Worm (Caenorhabditis elegans) whole organism, L3 larva: ENCODE results near the gene osm-3.

Experiments used
- egl-27 ChIP-seq: sonication (generic microtip); optimal IDR thresholded peaks from 4 replicates; lab custom pipeline; 2017; ENCODE audit warnings: missing biosample characterization, missing genetic modification reagents, missing genetic modification characterization
- elt-2 ChIP-seq: sonication (generic microtip); optimal IDR thresholded peaks from 2 replicates; lab custom pipeline; 2016; ENCODE audit warnings: missing genetic modification reagents, mild to moderate bottlenecking, missing genetic modification characterization, missing compliant biosample characterization
- fos-1 ChIP-seq: fragments of 150-350 bp; optimal IDR thresholded peaks from 2 replicates; lab custom pipeline; 2014; ENCODE audit warnings: missing biosample characterization, missing genetic modification characterization
- lin-39 ChIP-seq: fragments of 150-350 bp; optimal IDR thresholded peaks from 2 replicates; lab custom pipeline; 2018; ENCODE audit warnings: missing biosample characterization, missing genetic modification reagents, missing genetic modification characterization
- mdl-1 ChIP-seq: fragments of 150-350 bp; optimal IDR thresholded peaks from 2 replicates; lab custom pipeline; 2014; ENCODE audit warnings: missing biosample characterization, missing genetic modification characterization
- nhr-237 ChIP-seq: fragments of 150-350 bp; optimal IDR thresholded peaks from 2 replicates; lab custom pipeline; 2014; ENCODE audit warnings: missing biosample characterization, missing genetic modification characterization
- nhr-77 ChIP-seq: fragments of 150-350 bp; optimal IDR thresholded peaks from 2 replicates; lab custom pipeline; 2014; ENCODE audit warnings: missing biosample characterization, missing genetic modification characterization
- pha-4 ChIP-seq: fragments of 150-350 bp; optimal IDR thresholded peaks from 2 replicates; lab custom pipeline; 2014; ENCODE audit warnings: missing biosample characterization, missing genetic modification reagents, missing genetic modification characterization
- pqm-1 ChIP-seq: fragments of 150-350 bp; optimal IDR thresholded peaks from 2 replicates; lab custom pipeline; 2017; ENCODE audit warnings: missing biosample characterization, missing genetic modification characterization, inconsistent platforms
- unc-39 ChIP-seq: sonication (generic microtip); optimal IDR thresholded peaks from 4 replicates; lab custom pipeline; 2017; ENCODE audit warnings: missing biosample characterization, missing genetic modification characterization
- unc-62 ChIP-seq: fragments of 150-350 bp; sonication (generic microtip); optimal IDR thresholded peaks from 4 replicates; lab custom pipeline; 2014; ENCODE audit warnings: missing biosample characterization, missing genetic modification reagents, missing genetic modification characterization
- zag-1 ChIP-seq: fragments of 150-350 bp; optimal IDR thresholded peaks from 2 replicates; lab custom pipeline; 2014; ENCODE audit warnings: missing biosample characterization, missing genetic modification characterization

- TF ChIP-seq zag-1 (tag; lab: Kevin White, UChicago) (no peak), nhr-237 (tag; lab: Kevin White, UChicago) (no peak), pha-4 (tag; lab: Kevin White, UChicago) (no peak), fos-1 (no peak), elt-2 (tag; lab: Kevin White, UChicago) (no peak), unc-39 (tag; lab: Kevin White, UChicago) (no peak), pqm-1 (tag; lab: Kevin White, UChicago) (no peak), unc-62 (GFP tag; lab: Kevin White, UChicago) (no peak), nhr-77 (no peak), lin-39 (tag; lab: Kevin White, UChicago) (no peak), mdl-1 (tag; lab: Kevin White, UChicago) (no peak), egl-27 (tag; lab: Kevin White, UChicago) (no peak)
Observed at ce11 chrIV:3751001-3751400, 49.9 kb downstream of the osm-3 start, which contains the start of gene ugt-45.
